Worm (Caenorhabditis elegans) whole organism, young adult: ENCODE measurements around the gene R160.4.

Experiments used
- C17E4.6 ChIP-seq: fragments of 200-800 bp; sonication (Bioruptor generic); IDR thresholded peaks from 2 replicates; pipeline ENCODE4 v1.3.6; 2022; ENCODE audit warnings: missing genetic modification reagents, missing genetic modification characterization, missing compliant biosample characterization
- F10E7.11 ChIP-seq: sonication (generic microtip); optimal IDR thresholded peaks from 2 replicates; lab custom pipeline; 2017; ENCODE audit warnings: mild to moderate bottlenecking, missing genetic modification characterization, moderate library complexity, missing compliant biosample characterization
- F23B12.7 ChIP-seq: sonication (generic microtip); optimal IDR thresholded peaks from 2 replicates; lab custom pipeline; 2017; ENCODE audit warnings: missing genetic modification characterization, mild to moderate bottlenecking, missing compliant biosample characterization, antibody characterized with exemption, moderate library complexity; ENCODE audit not compliant: insufficient read depth
- F33H1.4 ChIP-seq: fragments of 200-800 bp; sonication (Bioruptor generic); IDR thresholded peaks from 2 replicates; pipeline ENCODE4 v1.3.6; 2022; ENCODE audit warnings: missing genetic modification reagents, missing genetic modification characterization, missing compliant biosample characterization
- F49E8.2 ChIP-seq: sonication (generic microtip); optimal IDR thresholded peaks from 3 replicates; lab custom pipeline; 2017; ENCODE audit warnings: missing genetic modification characterization, mild to moderate bottlenecking, missing compliant biosample characterization, antibody characterized with exemption, moderate library complexity; ENCODE audit not compliant: insufficient read depth
- T26A5.8 ChIP-seq: sonication (generic microtip); optimal IDR thresholded peaks from 2 replicates; lab custom pipeline; 2016; ENCODE audit warnings: missing genetic modification characterization, missing compliant biosample characterization
- Y53F4B.3 ChIP-seq: fragments of 200-800 bp; sonication (Bioruptor generic); IDR thresholded peaks from 2 replicates; pipeline ENCODE4 v1.3.6; 2022; ENCODE audit warnings: missing genetic modification reagents, missing genetic modification characterization, missing compliant biosample characterization
- Y56A3A.18 ChIP-seq: fragments of 200-800 bp; sonication (Bioruptor generic); IDR thresholded peaks from 2 replicates; pipeline ENCODE4 v1.3.6; 2022; ENCODE audit warnings: missing genetic modification reagents, missing genetic modification characterization, missing compliant biosample characterization
- Y67H2A.10 ChIP-seq: fragments of 200-800 bp; sonication (Bioruptor generic); conservative IDR thresholded peaks from 2 replicates; pipeline ENCODE4 v1.3.6; 2022; ENCODE audit warnings: missing genetic modification reagents, missing genetic modification characterization, missing compliant biosample characterization
- Y79H2A.3 ChIP-seq: fragments of 200-800 bp; sonication (Bioruptor generic); conservative IDR thresholded peaks from 2 replicates; pipeline ENCODE4 v1.3.6; 2022; ENCODE audit warnings: missing genetic modification reagents, missing genetic modification characterization, missing compliant biosample characterization
- aptf-2 ChIP-seq: fragments of 200-800 bp; sonication (Bioruptor generic); conservative IDR thresholded peaks from 2 replicates; pipeline ENCODE4 v1.3.6; 2022; ENCODE audit warnings: missing genetic modification reagents, missing genetic modification characterization, missing compliant biosample characterization
- atf-7 ChIP-seq: sonication (generic microtip); optimal IDR thresholded peaks from 2 replicates; lab custom pipeline; 2017; ENCODE audit warnings: mild to moderate bottlenecking, missing genetic modification characterization, missing compliant biosample characterization
- attf-3 ChIP-seq: fragments of 200-800 bp; sonication (Bioruptor generic); conservative IDR thresholded peaks from 2 replicates; pipeline ENCODE4 v1.3.6; 2022; ENCODE audit warnings: missing genetic modification reagents, missing genetic modification characterization, missing compliant biosample characterization
- attf-5 ChIP-seq: fragments of 200-800 bp; sonication (Bioruptor generic); optimal IDR thresholded peaks from 2 replicates; lab custom pipeline; 2018; ENCODE audit warnings: mild to moderate bottlenecking, missing genetic modification characterization, missing compliant biosample characterization
- attf-6 ChIP-seq: fragments of 200-800 bp; sonication (Bioruptor generic); IDR thresholded peaks from 2 replicates; pipeline ENCODE4 v1.3.6; 2022; ENCODE audit warnings: missing genetic modification reagents, missing genetic modification characterization, missing compliant biosample characterization
- ceh-27 ChIP-seq: fragments of 200-800 bp; sonication (Bioruptor generic); optimal IDR thresholded peaks from 2 replicates; lab custom pipeline; 2018; ENCODE audit warnings: mild to moderate bottlenecking, missing genetic modification characterization, moderate library complexity, missing compliant biosample characterization
- ceh-79 ChIP-seq: sonication (generic microtip); optimal IDR thresholded peaks from 2 replicates; lab custom pipeline; 2017; ENCODE audit warnings: mild to moderate bottlenecking, missing genetic modification characterization, missing compliant biosample characterization
- ceh-91 ChIP-seq: fragments of 200-800 bp; sonication (Bioruptor generic); IDR thresholded peaks from 2 replicates; pipeline ENCODE4 v1.3.6; 2022; ENCODE audit warnings: missing genetic modification reagents, missing genetic modification characterization, missing compliant biosample characterization
- chd-7 ChIP-seq: sonication (generic microtip); optimal IDR thresholded peaks from 2 replicates; lab custom pipeline; 2016; ENCODE audit warnings: mild to moderate bottlenecking, missing genetic modification characterization, moderate library complexity, missing compliant biosample characterization
- efl-1 ChIP-seq: fragments of 150-350 bp; optimal IDR thresholded peaks from 2 replicates; lab custom pipeline; 2014; ENCODE audit warnings: missing biosample characterization, missing genetic modification reagents, missing genetic modification characterization
- egl-18 ChIP-seq: fragments of 200-800 bp; sonication (Bioruptor generic); IDR thresholded peaks from 2 replicates; pipeline ENCODE4 v1.3.6; 2022; ENCODE audit warnings: missing genetic modification reagents, missing genetic modification characterization, missing compliant biosample characterization
- fkh-3 ChIP-seq: sonication (generic microtip); optimal IDR thresholded peaks from 2 replicates; lab custom pipeline; 2016; ENCODE audit warnings: mild to moderate bottlenecking, missing genetic modification characterization, missing compliant biosample characterization
- gei-17 ChIP-seq: fragments of 200-800 bp; sonication (Bioruptor generic); optimal IDR thresholded peaks from 2 replicates; lab custom pipeline; 2018; ENCODE audit warnings: mild to moderate bottlenecking, missing genetic modification characterization, missing compliant biosample characterization
- hlh-26 ChIP-seq: fragments of 200-800 bp; sonication (Bioruptor generic); conservative IDR thresholded peaks from 2 replicates; pipeline ENCODE4 v1.3.6; 2022; ENCODE audit warnings: missing genetic modification reagents, missing genetic modification characterization, missing compliant biosample characterization
- let-607 ChIP-seq, 2 experiments: fragments of 200-800 bp in 1 of 2; sonication (Bioruptor generic) in 1 of 2; sonication (generic microtip) in 1 of 2; optimal IDR thresholded peaks; 2 replicates each; lab custom pipeline; 2016 to 2018; ENCODE audit warnings: mild to moderate bottlenecking in 2 of 2, missing compliant biosample characterization in 2 of 2, missing genetic modification characterization in 2 of 2, moderate library complexity in 2 of 2, missing genotype in 1 of 2
- lir-1 ChIP-seq: fragments of 200-800 bp; sonication (Bioruptor generic); conservative IDR thresholded peaks from 2 replicates; pipeline ENCODE4 v1.3.6; 2022; ENCODE audit warnings: missing genetic modification reagents, missing genetic modification characterization, missing compliant biosample characterization
- mes-4 ChIP-seq: sonication (generic microtip); optimal IDR thresholded peaks from 2 replicates; lab custom pipeline; 2016; ENCODE audit warnings: missing genotype, missing genetic modification characterization, missing compliant biosample characterization
- nfya-1 ChIP-seq: sonication (generic microtip); optimal IDR thresholded peaks from 2 replicates; lab custom pipeline; 2017; ENCODE audit warnings: antibody characterized with exemption, missing compliant biosample characterization, missing genetic modification characterization, borderline replicate concordance; ENCODE audit not compliant: insufficient read depth
- nfyb-1 ChIP-seq: fragments of 200-800 bp; sonication (Bioruptor generic); IDR thresholded peaks from 2 replicates; pipeline ENCODE4 v1.3.6; 2022; ENCODE audit warnings: missing genetic modification reagents, missing genetic modification characterization, missing compliant biosample characterization
- nhr-80 ChIP-seq: sonication (generic microtip); optimal IDR thresholded peaks from 2 replicates; lab custom pipeline; 2016; ENCODE audit warnings: missing genetic modification characterization, missing compliant biosample characterization
- rcor-1 ChIP-seq: fragments of 200-800 bp; sonication (Bioruptor generic); IDR thresholded peaks from 2 replicates; pipeline ENCODE4 v1.3.6; 2022; ENCODE audit warnings: missing genetic modification reagents, missing genetic modification characterization, missing compliant biosample characterization
- repo-1 ChIP-seq: sonication (generic microtip); optimal IDR thresholded peaks from 2 replicates; lab custom pipeline; 2017; ENCODE audit warnings: mild to moderate bottlenecking, missing genetic modification characterization, missing compliant biosample characterization
- sdz-38 ChIP-seq: sonication (generic microtip); optimal IDR thresholded peaks from 2 replicates; lab custom pipeline; 2016; ENCODE audit warnings: missing genotype, missing genetic modification characterization, missing compliant biosample characterization
- snpc-4 ChIP-seq, 5 experiments: fragments of 150-350 bp in 1 of 5; sonication (generic microtip) in 4 of 5; optimal IDR thresholded peaks; 2 replicates each; lab custom pipeline; 2014 to 2018; ENCODE audit warnings: missing genetic modification characterization in 5 of 5, missing biosample characterization in 3 of 5, antibody characterized with exemption in 2 of 5, mild to moderate bottlenecking in 2 of 5, missing compliant biosample characterization in 2 of 5, missing genotype in 2 of 5, moderate library complexity in 2 of 5, missing genetic modification reagents in 1 of 5
- zfh-2 ChIP-seq: fragments of 200-800 bp; sonication (Bioruptor generic); conservative IDR thresholded peaks from 2 replicates; pipeline ENCODE4 v1.3.6; 2022; ENCODE audit warnings: missing genetic modification reagents, missing genetic modification characterization, missing compliant biosample characterization
- ztf-22 ChIP-seq: fragments of 200-800 bp; sonication (Bioruptor generic); optimal IDR thresholded peaks from 2 replicates; lab custom pipeline; 2018; ENCODE audit warnings: mild to moderate bottlenecking, missing genetic modification characterization, moderate library complexity, missing compliant biosample characterization

R160.4 gene

ce11 chrX:4371988-4372387 lies 3.3 kb upstream of the R160.4 start, which contains the start of gene R160.14:
TSS of gene R160.14 (minus strand) at chrX:4372088.
- TF ChIP-seq ceh-79 (tag; lab: Kevin White, UChicago) (no peak), repo-1 (no peak), sdz-38 (tag; lab: Kevin White, UChicago) (no peak), nfyb-1 (GFP tag; lab: Robert Waterston, UW) (no peak), Y56A3A.18 (GFP tag; lab: Robert Waterston, UW) (no peak), hlh-26 (GFP tag; lab: Robert Waterston, UW) (no peak), ceh-27 (GFP tag; lab: Kevin White, UChicago) (no peak), fkh-3 (tag; lab: Kevin White, UChicago) (no peak), nhr-80 (tag; lab: Kevin White, UChicago) (no peak), egl-18 (GFP tag; lab: Robert Waterston, UW) (no peak), attf-3 (no peak), atf-7 (tag; lab: Kevin White, UChicago) (no peak), attf-6 (GFP tag; lab: Robert Waterston, UW) (no peak), chd-7 (tag; lab: Kevin White, UChicago) (no peak), rcor-1 (GFP tag; lab: Robert Waterston, UW) (no peak)

DNA sequence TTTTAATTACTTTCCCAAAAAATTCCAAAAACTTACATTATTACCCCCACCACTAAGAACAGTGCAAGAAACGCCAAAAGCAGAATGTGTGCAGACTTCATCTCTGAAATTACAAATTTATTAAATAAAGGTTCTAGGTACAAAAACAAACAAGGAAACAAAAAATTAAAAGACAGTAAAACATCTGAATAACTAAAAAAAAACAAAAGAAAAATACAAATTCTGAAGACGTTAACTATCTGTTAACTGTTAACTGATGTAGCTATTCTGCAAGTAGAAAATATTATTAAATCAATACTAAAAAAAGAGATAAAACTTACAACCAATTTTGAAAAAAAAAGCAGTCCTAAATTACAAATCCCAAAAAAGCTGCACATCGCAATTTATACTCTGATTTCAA lies 2.7 kb upstream of the R160.4 start, which contains the start of gene R160.13:
Gene R160.13 (minus strand): TSS at position 101 of the 400 bp plus-strand sequence.
- TF ChIP-seq snpc-4 (GFP tag; optimal IDR thresholded peaks at IDR 0.05; lab: Kevin White, UChicago) (no peak), snpc-4 (tag; optimal IDR thresholded peaks at IDR 0.05; lab: Kevin White, UChicago) (no peak), lir-1 (no peak), attf-5 (no peak), gei-17 (no peak), let-607 (tag; optimal IDR thresholded peaks at IDR 0.05; lab: Kevin White, UChicago) (no peak), F49E8.2 (tag; lab: Kevin White, UChicago) (no peak), F23B12.7 (tag; lab: Kevin White, UChicago) (no peak), aptf-2 (no peak), ztf-22 (no peak), T26A5.8 (tag; lab: Kevin White, UChicago) (no peak), F33H1.4 (GFP tag; lab: Robert Waterston, UW) (no peak), Y53F4B.3 (GFP tag; lab: Robert Waterston, UW) (no peak), zfh-2 (GFP tag; lab: Robert Waterston, UW) (no peak), nfya-1 (tag; lab: Kevin White, UChicago) (no peak), rcor-1 (GFP tag; lab: Robert Waterston, UW) (no peak), efl-1 (no peak), mes-4 (tag; lab: Kevin White, UChicago) (no peak), C17E4.6 (GFP tag; lab: Robert Waterston, UW) (no peak), F10E7.11 (tag; lab: Kevin White, UChicago) (no peak), Y79H2A.3 (GFP tag; lab: Robert Waterston, UW) (no peak)

DNA sequence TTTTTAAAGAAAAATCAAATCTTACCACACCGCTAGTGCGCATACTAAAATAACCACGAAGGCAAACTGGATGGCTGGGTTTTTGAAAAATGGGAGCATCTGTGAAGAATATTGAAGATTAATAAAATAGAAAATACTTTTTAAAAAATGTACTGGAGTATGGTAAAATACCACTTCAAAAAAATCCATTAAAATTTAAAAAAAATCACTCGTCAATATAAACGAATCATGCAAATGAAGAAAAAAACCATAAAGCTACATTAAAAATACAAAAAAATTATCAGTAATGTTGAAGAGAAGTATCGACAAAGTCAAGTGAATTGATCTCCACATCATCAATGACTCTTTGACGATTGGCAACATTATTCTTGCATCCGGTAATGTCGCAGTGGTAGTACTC lies 2.1 kb upstream of the R160.4 start, which contains the start of gene R160.5:
Gene R160.5 (minus strand): TSS at position 101 of the 400 bp plus-strand sequence.
- TF ChIP-seq Y67H2A.10 (GFP tag; lab: Robert Waterston, UW) (no peak), ceh-91 (GFP tag; lab: Robert Waterston, UW) (no peak), egl-18 (GFP tag; lab: Robert Waterston, UW) (no peak)
